Worm (Caenorhabditis elegans): ENCODE measurements around the gene T07A9.14.
A peak's percentile ranks its signal among the peaks of the same experiment; 100 is the strongest.

T07A9.14 gene

ce11 chrIV:364983-365382 is 21.5 kb upstream of the T07A9.14 start (continued):
- TF ChIP-seq vab-15 (tag; optimal IDR thresholded peaks at IDR 0.05) = no peak
- TF ChIP-seq lir-3 (tag; optimal IDR thresholded peaks at IDR 0.05; ENCODE audit: poor library complexity) = no peak
- TF ChIP-seq nhr-12 (tag; optimal IDR thresholded peaks at IDR 0.05) = no peak
- TF ChIP-seq fkh-4 (tag; optimal IDR thresholded peaks at IDR 0.05; ENCODE audit: borderline replicate concordance) = no peak
- no peak for TF ChIP-seq swsn-7 (tag; optimal IDR thresholded peaks at IDR 0.05)
- TF ChIP-seq rnt-1 (tag; optimal IDR thresholded peaks at IDR 0.05) = peak; percentile 59
- TF ChIP-seq nhr-90 (tag; optimal IDR thresholded peaks at IDR 0.05; ENCODE audit: poor library complexity) = no peak
- no peak for TF ChIP-seq ama-1 (optimal IDR thresholded peaks at IDR 0.05)
- no peak for TF ChIP-seq tbx-2 (tag; optimal IDR thresholded peaks at IDR 0.05)
- peak; percentile 55 for TF ChIP-seq nhr-71 (tag; optimal IDR thresholded peaks at IDR 0.05)
- TF ChIP-seq zag-1 (tag; optimal IDR thresholded peaks at IDR 0.05) = no peak
- no peak for TF ChIP-seq nhr-77 (tag; optimal IDR thresholded peaks at IDR 0.05)
- no peak for TF ChIP-seq fkh-8 (tag; optimal IDR thresholded peaks at IDR 0.05)
- TF ChIP-seq alr-1 (tag; optimal IDR thresholded peaks at IDR 0.05; ENCODE audit: borderline replicate concordance) = no peak
- TF ChIP-seq aha-1 (tag; optimal IDR thresholded peaks at IDR 0.05) = no peak
- no peak for TF ChIP-seq ces-1 (GFP tag; optimal IDR thresholded peaks at IDR 0.05)
- no peak for TF ChIP-seq nhr-237 (tag; optimal IDR thresholded peaks at IDR 0.05)
- no peak for TF ChIP-seq F16B12.6 (tag; optimal IDR thresholded peaks at IDR 0.05)
- no peak for TF ChIP-seq xbp-1 (tag; optimal IDR thresholded peaks at IDR 0.05)
- TF ChIP-seq efl-1 (optimal IDR thresholded peaks at IDR 0.05) = no peak
- peak in 1 of 2 experiments; percentile 77 for TF ChIP-seq efl-1 (GFP tag; optimal IDR thresholded peaks at IDR 0.05 in 1 of 2)
- TF ChIP-seq grh-1 (GFP tag; IDR thresholded peaks at IDR 0.05) = no peak
- no peak for TF ChIP-seq egl-13 (tag; optimal IDR thresholded peaks at IDR 0.05)
- TF ChIP-seq fkh-10 (GFP tag; optimal IDR thresholded peaks at IDR 0.05) = no peak

- TF ChIP-seq ceh-63 (GFP tag; optimal IDR thresholded peaks at IDR 0.05) = no peak
- TF ChIP-seq sox-4 (tag; optimal IDR thresholded peaks at IDR 0.05) = no peak
- no peak for TF ChIP-seq irx-1 (tag; optimal IDR thresholded peaks at IDR 0.05)
- TF ChIP-seq lin-13 (GFP tag; optimal IDR thresholded peaks at IDR 0.05) = peak; percentile 19
- TF ChIP-seq mdl-1 (tag; optimal IDR thresholded peaks at IDR 0.05) = no peak
- TF ChIP-seq dpl-1 (GFP tag; optimal IDR thresholded peaks at IDR 0.05) = peak in 2 of 3 experiments; percentile 7 to 44
- TF ChIP-seq lin-39 (tag; optimal IDR thresholded peaks at IDR 0.05) = no peak
- no peak for TF ChIP-seq ces-1 (GFP tag; optimal IDR thresholded peaks at IDR 0.05)
- TF ChIP-seq nhr-84 (tag; optimal IDR thresholded peaks at IDR 0.05) = no peak
- no peak for TF ChIP-seq nhr-237 (tag; optimal IDR thresholded peaks at IDR 0.05)
- peak; percentile 26 to 69 for TF ChIP-seq lsy-2 (tag; optimal IDR thresholded peaks at IDR 0.05)
- no peak for TF ChIP-seq F16B12.6 (tag; optimal IDR thresholded peaks at IDR 0.05)
- TF ChIP-seq Y116A8C.19 (tag; optimal IDR thresholded peaks at IDR 0.05; ENCODE audit: borderline replicate concordance) = no peak
- TF ChIP-seq elt-3 (tag; optimal IDR thresholded peaks at IDR 0.05) = peak in 1 of 6 experiments; percentile 12
- TF ChIP-seq nhr-47 (tag; optimal IDR thresholded peaks at IDR 0.05) = peak; percentile 30
- TF ChIP-seq rnt-1 (tag; optimal IDR thresholded peaks at IDR 0.05) = peak; percentile 29
- TF ChIP-seq efl-1 (optimal IDR thresholded peaks at IDR 0.05) = peak; percentile 27 to 35
- TF ChIP-seq efl-1 (GFP tag; optimal IDR thresholded peaks at IDR 0.05 in 1 of 2) = peak in 1 of 2 experiments; percentile 45
- no peak for TF ChIP-seq unc-130 (tag; optimal IDR thresholded peaks at IDR 0.05)
- peak; percentile 3 to 46 for TF ChIP-seq lin-35 (GFP tag; optimal IDR thresholded peaks at IDR 0.05)
- peak; percentile 4; the same call in 1 of the 2 replicates for TF ChIP-seq isw-1 (GFP tag; IDR thresholded peaks at IDR 0.05)
- TF ChIP-seq swsn-7 (tag; optimal IDR thresholded peaks at IDR 0.05) = peak; percentile 28
- TF ChIP-seq mab-9 (GFP tag; IDR thresholded peaks at IDR 0.05) = no peak
- TF ChIP-seq skn-1 (tag; optimal IDR thresholded peaks at IDR 0.05) = no peak
- TF ChIP-seq snu-23 (GFP tag; optimal IDR thresholded peaks at IDR 0.05) = peak; percentile 66
- no peak for TF ChIP-seq C16A3.4 (tag; optimal IDR thresholded peaks at IDR 0.05)
- TF ChIP-seq blmp-1 (tag; optimal IDR thresholded peaks at IDR 0.05) = peak; percentile 90
- peak; percentile 23 for TF ChIP-seq fkh-8 (tag; optimal IDR thresholded peaks at IDR 0.05)
- peak; percentile 64 for TF ChIP-seq mep-1 (tag; optimal IDR thresholded peaks at IDR 0.05)
- no peak for TF ChIP-seq dsc-1 (tag; optimal IDR thresholded peaks at IDR 0.05)
- TF ChIP-seq pqm-1 (tag; optimal IDR thresholded peaks at IDR 0.05) = no peak
- peak; percentile 88 for TF ChIP-seq lin-14 (GFP tag; optimal IDR thresholded peaks at IDR 0.05)
- TF ChIP-seq nhr-77 (tag; optimal IDR thresholded peaks at IDR 0.05) = no peak
- peak in 1 of 3 experiments; percentile 29 for TF ChIP-seq ceh-82 (tag; optimal IDR thresholded peaks at IDR 0.05)
- TF ChIP-seq ama-1 (optimal IDR thresholded peaks at IDR 0.05) = no peak
- TF ChIP-seq nhr-71 (tag; optimal IDR thresholded peaks at IDR 0.05) = peak; percentile 53
- peak; percentile 31 for TF ChIP-seq nhr-85 (tag)
- TF ChIP-seq nhr-20 (tag; optimal IDR thresholded peaks at IDR 0.05) = peak; percentile 31
Measured at ce11 chrIV:366406-366805, 20.1 kb upstream of the T07A9.14 start.

All from whole organism, L1 larva.